In genomic region chrX:7225028-7225427, ce11 we compare ENCODE assay signal across 1 worm cellular context.
TF ChIP-seq lines count a peak whose summit lies in the region.

No protein-coding gene starts in this region.

TF ChIP-seq in whole organism, L1 larva, 84 proteins besides CTCF, POLR2A, EP300 and RAD21 (continued from another document):
- TF ChIP-seq nhr-11 (tag; optimal IDR thresholded peaks at IDR 0.05; lab: Kevin White, UChicago) (no peak), nhr-71 (tag; optimal IDR thresholded peaks at IDR 0.05; lab: Kevin White, UChicago) (peak; percentile 41), nhr-12 (tag; optimal IDR thresholded peaks at IDR 0.05; lab: Kevin White, UChicago) (no peak), nhr-28 (tag; optimal IDR thresholded peaks at IDR 0.05; lab: Kevin White, UChicago) (no peak)
TF ChIP-seq in whole organism, L1 larva: peak in this region for 4.
